Worm (Caenorhabditis elegans) whole organism, young adult: ENCODE measurements around the gene K03H1.11.

ENCODE experiments used
- B0336.3 ChIP-seq: fragments of 200-800 bp; sonication (Bioruptor generic); IDR thresholded peaks from 2 replicates; pipeline ENCODE4 v1.3.6; 2022; ENCODE audit warnings: missing genetic modification characterization, missing compliant biosample characterization
- C06A6.2 ChIP-seq: fragments of 200-800 bp; sonication (Bioruptor generic); conservative IDR thresholded peaks from 2 replicates; pipeline ENCODE4 v1.3.6; 2022; ENCODE audit warnings: missing genetic modification characterization, missing compliant biosample characterization
- F23B12.7 ChIP-seq: sonication (generic microtip); optimal IDR thresholded peaks from 2 replicates; lab custom pipeline; 2017; ENCODE audit warnings: missing genetic modification characterization, mild to moderate bottlenecking, missing compliant biosample characterization, antibody characterized with exemption, moderate library complexity; ENCODE audit not compliant: insufficient read depth
- F33H1.4 ChIP-seq: fragments of 200-800 bp; sonication (Bioruptor generic); IDR thresholded peaks from 2 replicates; pipeline ENCODE4 v1.3.6; 2022; ENCODE audit warnings: missing genetic modification reagents, missing genetic modification characterization, missing compliant biosample characterization
- F52B5.7 ChIP-seq: sonication (generic microtip); optimal IDR thresholded peaks from 2 replicates; lab custom pipeline; 2016; ENCODE audit warnings: mild to moderate bottlenecking, missing genetic modification characterization, missing compliant biosample characterization
- T26A5.8 ChIP-seq: sonication (generic microtip); optimal IDR thresholded peaks from 2 replicates; lab custom pipeline; 2016; ENCODE audit warnings: missing genetic modification characterization, missing compliant biosample characterization
- atf-7 ChIP-seq: sonication (generic microtip); optimal IDR thresholded peaks from 2 replicates; lab custom pipeline; 2017; ENCODE audit warnings: mild to moderate bottlenecking, missing genetic modification characterization, missing compliant biosample characterization
- attf-6 ChIP-seq: fragments of 200-800 bp; sonication (Bioruptor generic); IDR thresholded peaks from 2 replicates; pipeline ENCODE4 v1.3.6; 2022; ENCODE audit warnings: missing genetic modification reagents, missing genetic modification characterization, missing compliant biosample characterization
- ceh-27 ChIP-seq: fragments of 200-800 bp; sonication (Bioruptor generic); optimal IDR thresholded peaks from 2 replicates; lab custom pipeline; 2018; ENCODE audit warnings: mild to moderate bottlenecking, missing genetic modification characterization, moderate library complexity, missing compliant biosample characterization
- ceh-91 ChIP-seq: fragments of 200-800 bp; sonication (Bioruptor generic); IDR thresholded peaks from 2 replicates; pipeline ENCODE4 v1.3.6; 2022; ENCODE audit warnings: missing genetic modification reagents, missing genetic modification characterization, missing compliant biosample characterization
- dox-1 ChIP-seq: fragments of 200-800 bp; sonication (Bioruptor generic); IDR thresholded peaks from 2 replicates; pipeline ENCODE4 v1.3.6; 2022; ENCODE audit warnings: missing genetic modification reagents, missing genetic modification characterization, missing compliant biosample characterization
- dpff-1 ChIP-seq: sonication (generic microtip); optimal IDR thresholded peaks from 2 replicates; lab custom pipeline; 2017; ENCODE audit warnings: mild to moderate bottlenecking, missing genetic modification characterization, missing compliant biosample characterization
- dpl-1 ChIP-seq: fragments of 150-350 bp; optimal IDR thresholded peaks from 2 replicates; lab custom pipeline; 2014; ENCODE audit warnings: missing biosample characterization, missing genetic modification reagents, missing genetic modification characterization
- efl-1 ChIP-seq: fragments of 150-350 bp; optimal IDR thresholded peaks from 2 replicates; lab custom pipeline; 2014; ENCODE audit warnings: missing biosample characterization, missing genetic modification reagents, missing genetic modification characterization
- hlh-12 ChIP-seq: sonication (generic microtip); optimal IDR thresholded peaks from 2 replicates; lab custom pipeline; 2016; ENCODE audit warnings: missing genetic modification characterization, missing compliant biosample characterization
- hmg-1.2 ChIP-seq: fragments of 200-800 bp; sonication (Bioruptor generic); IDR thresholded peaks from 2 replicates; pipeline ENCODE4 v1.3.6; 2022; ENCODE audit warnings: missing genetic modification reagents, missing genetic modification characterization, missing compliant biosample characterization
- hrde-1 ChIP-seq: sonication (generic microtip); optimal IDR thresholded peaks from 2 replicates; lab custom pipeline; 2016; ENCODE audit warnings: missing genetic modification characterization, mild to moderate bottlenecking, missing compliant biosample characterization, moderate library complexity, missing genotype, missing genetic modification reagents, borderline replicate concordance
- lin-54 ChIP-seq: fragments of 200-800 bp; sonication (Bioruptor generic); optimal IDR thresholded peaks from 2 replicates; lab custom pipeline; 2018; ENCODE audit warnings: mild to moderate bottlenecking, missing genetic modification characterization, missing compliant biosample characterization
- lsl-1 ChIP-seq: fragments of 200-800 bp; sonication (Bioruptor generic); optimal IDR thresholded peaks from 2 replicates; lab custom pipeline; 2018; ENCODE audit warnings: mild to moderate bottlenecking, missing genetic modification characterization, moderate library complexity, missing compliant biosample characterization
- lsy-27 ChIP-seq: sonication (generic microtip); optimal IDR thresholded peaks from 2 replicates; lab custom pipeline; 2017; ENCODE audit warnings: missing genetic modification characterization, mild to moderate bottlenecking, missing compliant biosample characterization, antibody characterized with exemption, missing genotype, borderline replicate concordance; ENCODE audit not compliant: insufficient read depth
- madf-3 ChIP-seq: fragments of 200-800 bp; sonication (Bioruptor generic); IDR thresholded peaks from 2 replicates; pipeline ENCODE4 v1.3.6; 2022; ENCODE audit warnings: missing genetic modification reagents, missing genetic modification characterization, missing compliant biosample characterization
- madf-6 ChIP-seq: fragments of 200-800 bp; sonication (Bioruptor generic); IDR thresholded peaks from 2 replicates; pipeline ENCODE4 v1.3.6; 2022; ENCODE audit warnings: missing genetic modification reagents, missing genetic modification characterization, missing compliant biosample characterization
- madf-8 ChIP-seq: fragments of 200-800 bp; sonication (Bioruptor generic); conservative IDR thresholded peaks from 2 replicates; pipeline ENCODE4 v1.3.6; 2022; ENCODE audit warnings: missing genetic modification reagents, missing genetic modification characterization, missing compliant biosample characterization
- mes-4 ChIP-seq: sonication (generic microtip); optimal IDR thresholded peaks from 2 replicates; lab custom pipeline; 2016; ENCODE audit warnings: missing genotype, missing genetic modification characterization, missing compliant biosample characterization
- nfya-2 ChIP-seq: fragments of 200-800 bp; sonication (Bioruptor generic); IDR thresholded peaks from 2 replicates; pipeline ENCODE4 v1.3.6; 2022; ENCODE audit warnings: missing genetic modification reagents, missing genetic modification characterization, missing compliant biosample characterization
- nhr-179 ChIP-seq: sonication (generic microtip); optimal IDR thresholded peaks from 2 replicates; lab custom pipeline; 2016; ENCODE audit warnings: mild to moderate bottlenecking, missing genetic modification characterization, missing compliant biosample characterization
- nhr-90 ChIP-seq: sonication (generic microtip); optimal IDR thresholded peaks from 2 replicates; lab custom pipeline; 2016; ENCODE audit warnings: missing genotype, mild to moderate bottlenecking, missing genetic modification characterization, missing compliant biosample characterization
- sdz-38 ChIP-seq: sonication (generic microtip); optimal IDR thresholded peaks from 2 replicates; lab custom pipeline; 2016; ENCODE audit warnings: missing genotype, missing genetic modification characterization, missing compliant biosample characterization
- tbx-9 ChIP-seq: sonication (generic microtip); optimal IDR thresholded peaks from 2 replicates; lab custom pipeline; 2016; ENCODE audit warnings: borderline replicate concordance, missing genetic modification characterization, inconsistent platforms, missing compliant biosample characterization
- tlf-1 ChIP-seq: fragments of 200-800 bp; sonication (Bioruptor generic); optimal IDR thresholded peaks from 2 replicates; lab custom pipeline; 2018; ENCODE audit warnings: mild to moderate bottlenecking, missing genetic modification characterization, missing compliant biosample characterization
- xnd-1 ChIP-seq: sonication (generic microtip); optimal IDR thresholded peaks from 2 replicates; lab custom pipeline; 2016; ENCODE audit warnings: missing genotype, missing genetic modification reagents, missing genetic modification characterization, missing compliant biosample characterization
- zim-3 ChIP-seq: sonication (generic microtip); optimal IDR thresholded peaks from 2 replicates; lab custom pipeline; 2017; ENCODE audit warnings: mild to moderate bottlenecking, missing genetic modification characterization, moderate library complexity, missing compliant biosample characterization
- ztf-28 ChIP-seq: fragments of 200-800 bp; sonication (Bioruptor generic); IDR thresholded peaks from 2 replicates; pipeline ENCODE4 v1.3.6; 2022; ENCODE audit warnings: missing genetic modification reagents, missing genetic modification characterization, missing compliant biosample characterization
- ztf-6 ChIP-seq: fragments of 200-800 bp; sonication (Bioruptor generic); IDR thresholded peaks from 2 replicates; pipeline ENCODE4 v1.3.6; 2022; ENCODE audit warnings: missing genetic modification reagents, missing genetic modification characterization, missing compliant biosample characterization

Gene K03H1.11

ce11 chrIII:9956123-9956522 is 4.4 kb upstream of the K03H1.11 start, which contains the start of gene mog-1:
mog-1 (minus strand) TSS chrIII:9956215.
- TF ChIP-seq hmg-1.2 (GFP tag; lab: Robert Waterston, UW) (peak; percentile 63; the same call in 1 of the 2 replicates), B0336.3 (GFP tag; lab: Robert Waterston, UW) (no peak), lin-54 (GFP tag; lab: Kevin White, UChicago) (no peak)

ce11 chrIII:9950244-9950643 is 1.5 kb downstream of the K03H1.11 start, which contains the start of gene K03H1.13:
K03H1.13 (minus strand) TSS chrIII:9950344.
- no peak for TF ChIP-seq tlf-1 (GFP tag; lab: Kevin White, UChicago)
- TF ChIP-seq hmg-1.2 (GFP tag; lab: Robert Waterston, UW), result peak; percentile 24; the same call in 1 of the 2 replicates
- TF ChIP-seq, all 124 proteins: peak for 1

ce11 chrIII:9946806-9947419 is 4.9 kb downstream of the K03H1.11 start, which contains the start of gene K03H1.7:
K03H1.7 (plus strand) TSS chrIII:9947405.
- no peak for TF ChIP-seq T26A5.8 (tag; lab: Kevin White, UChicago)
- TF ChIP-seq F23B12.7 (tag; lab: Kevin White, UChicago), result no peak
- TF ChIP-seq tbx-9 (tag; lab: Kevin White, UChicago), result no peak
- TF ChIP-seq madf-8, result peak; percentile 50
- no peak for TF ChIP-seq ceh-27 (GFP tag; lab: Kevin White, UChicago)
- no peak for TF ChIP-seq dpl-1 (GFP tag; lab: Kevin White, UChicago)
- no peak for TF ChIP-seq nfya-2
- no peak for TF ChIP-seq mes-4 (tag; lab: Kevin White, UChicago)
- TF ChIP-seq nhr-179 (tag; lab: Kevin White, UChicago), result no peak
- TF ChIP-seq F33H1.4 (GFP tag; lab: Robert Waterston, UW), result peak; percentile 50
- TF ChIP-seq F52B5.7 (tag; lab: Kevin White, UChicago), result no peak
- TF ChIP-seq sdz-38 (tag; lab: Kevin White, UChicago), result no peak
- TF ChIP-seq xnd-1 (tag; lab: Kevin White, UChicago), result peak; percentile 53
- TF ChIP-seq lsy-27 (tag; lab: Kevin White, UChicago), result no peak
- TF ChIP-seq dox-1 (GFP tag; lab: Robert Waterston, UW), result 0 out of 2 replicates have a peak, but pooled peaks have one; percentile 7
- peak; percentile 62; the same call in 1 of the 2 replicates for TF ChIP-seq ceh-91 (GFP tag; lab: Robert Waterston, UW)
- TF ChIP-seq dpff-1 (tag; lab: Kevin White, UChicago), result no peak
- no peak for TF ChIP-seq ztf-6 (GFP tag; lab: Robert Waterston, UW)
- TF ChIP-seq hlh-12 (tag; lab: Kevin White, UChicago), result no peak
- no peak for TF ChIP-seq nhr-90 (tag; lab: Kevin White, UChicago)
- 0 out of 2 replicates have a peak, but pooled peaks have one; percentile 22 for TF ChIP-seq madf-6 (GFP tag; lab: Robert Waterston, UW)
- TF ChIP-seq lsl-1 (GFP tag; lab: Kevin White, UChicago), result peak; percentile 89
- peak; percentile 21 for TF ChIP-seq efl-1 (GFP tag; lab: Kevin White, UChicago)
- TF ChIP-seq madf-3 (GFP tag; lab: Robert Waterston, UW), result no peak

- TF ChIP-seq attf-6 (GFP tag; lab: Robert Waterston, UW) (no peak), atf-7 (tag; lab: Kevin White, UChicago) (no peak), tlf-1 (GFP tag; lab: Kevin White, UChicago) (no peak), ztf-28 (GFP tag; lab: Robert Waterston, UW) (no peak), C06A6.2 (GFP tag; lab: Robert Waterston, UW) (no peak), hmg-1.2 (GFP tag; lab: Robert Waterston, UW) (no peak), hrde-1 (tag; lab: Kevin White, UChicago) (no peak), lin-54 (GFP tag; lab: Kevin White, UChicago) (no peak), zim-3 (no peak), nhr-179 (tag; lab: Kevin White, UChicago) (no peak), dpl-1 (GFP tag; lab: Kevin White, UChicago) (no peak)
Observed at ce11 chrIII:9944723-9945122, 7.0 kb downstream of the K03H1.11 start, which contains the start of gene gln-2. gln-2 (minus strand) TSS chrIII:9944823.
